Worm (Caenorhabditis elegans) whole organism, young adult: Measurements from ENCODE around the gene C50C3.5.

Experiments
- B0261.1 ChIP-seq: sonication (generic microtip); optimal IDR thresholded peaks from 2 replicates; lab custom pipeline; 2016; ENCODE audit warnings: mild to moderate bottlenecking, missing genetic modification characterization, moderate library complexity, missing compliant biosample characterization
- B0336.3 ChIP-seq: fragments of 200-800 bp; sonication (Bioruptor generic); IDR thresholded peaks from 2 replicates; pipeline ENCODE4 v1.3.6; 2022; ENCODE audit warnings: missing genetic modification characterization, missing compliant biosample characterization
- D2030.7 ChIP-seq: fragments of 200-800 bp; sonication (Bioruptor generic); IDR thresholded peaks from 2 replicates; pipeline ENCODE4 v1.3.6; 2022; ENCODE audit warnings: missing genetic modification reagents, missing genetic modification characterization, missing compliant biosample characterization
- F10E7.11 ChIP-seq: sonication (generic microtip); optimal IDR thresholded peaks from 2 replicates; lab custom pipeline; 2017; ENCODE audit warnings: mild to moderate bottlenecking, missing genetic modification characterization, moderate library complexity, missing compliant biosample characterization
- F22D6.2 ChIP-seq: sonication (generic microtip); optimal IDR thresholded peaks from 2 replicates; lab custom pipeline; 2016; ENCODE audit warnings: mild to moderate bottlenecking, missing genetic modification characterization, missing compliant biosample characterization
- F23B12.7 ChIP-seq: sonication (generic microtip); optimal IDR thresholded peaks from 2 replicates; lab custom pipeline; 2017; ENCODE audit warnings: missing genetic modification characterization, mild to moderate bottlenecking, missing compliant biosample characterization, antibody characterized with exemption, moderate library complexity; ENCODE audit not compliant: insufficient read depth
- F52B5.7 ChIP-seq: sonication (generic microtip); optimal IDR thresholded peaks from 2 replicates; lab custom pipeline; 2016; ENCODE audit warnings: mild to moderate bottlenecking, missing genetic modification characterization, missing compliant biosample characterization
- F57A8.1 ChIP-seq: fragments of 200-800 bp; sonication (Bioruptor generic); optimal IDR thresholded peaks from 2 replicates; lab custom pipeline; 2018; ENCODE audit warnings: mild to moderate bottlenecking, missing genetic modification characterization, moderate library complexity, missing compliant biosample characterization
- K11D2.4 ChIP-seq: fragments of 200-800 bp; sonication (Bioruptor generic); IDR thresholded peaks from 2 replicates; pipeline ENCODE4 v1.3.6; 2022; ENCODE audit warnings: missing genetic modification reagents, missing genetic modification characterization, missing compliant biosample characterization
- K12H6.12 ChIP-seq: fragments of 200-800 bp; sonication (Bioruptor generic); optimal IDR thresholded peaks from 2 replicates; lab custom pipeline; 2018; ENCODE audit warnings: mild to moderate bottlenecking, missing genetic modification characterization, missing compliant biosample characterization
- T07F8.4 ChIP-seq: sonication (generic microtip); optimal IDR thresholded peaks from 2 replicates; lab custom pipeline; 2016; ENCODE audit warnings: mild to moderate bottlenecking, missing genetic modification characterization, moderate library complexity, missing compliant biosample characterization
- T26A5.8 ChIP-seq: sonication (generic microtip); optimal IDR thresholded peaks from 2 replicates; lab custom pipeline; 2016; ENCODE audit warnings: missing genetic modification characterization, missing compliant biosample characterization
- Y53F4B.3 ChIP-seq: fragments of 200-800 bp; sonication (Bioruptor generic); IDR thresholded peaks from 2 replicates; pipeline ENCODE4 v1.3.6; 2022; ENCODE audit warnings: missing genetic modification reagents, missing genetic modification characterization, missing compliant biosample characterization
- Y56A3A.18 ChIP-seq: fragments of 200-800 bp; sonication (Bioruptor generic); IDR thresholded peaks from 2 replicates; pipeline ENCODE4 v1.3.6; 2022; ENCODE audit warnings: missing genetic modification reagents, missing genetic modification characterization, missing compliant biosample characterization
- Y95B8A.8 ChIP-seq: fragments of 200-800 bp; sonication (Bioruptor generic); IDR thresholded peaks from 2 replicates; pipeline ENCODE4 v1.3.6; 2022; ENCODE audit warnings: missing genetic modification reagents, missing genetic modification characterization, missing compliant biosample characterization
- ZK185.1 ChIP-seq: sonication (generic microtip); optimal IDR thresholded peaks from 2 replicates; lab custom pipeline; 2016; ENCODE audit warnings: mild to moderate bottlenecking, missing genetic modification characterization, missing compliant biosample characterization; ENCODE audit not compliant: poor library complexity, severe bottlenecking
- ama-1 ChIP-seq, 3 experiments: fragments of 150-350 bp in 1 of 3; sonication (generic microtip) in 2 of 3; optimal IDR thresholded peaks; 2 replicates each; lab custom pipeline; 2014 to 2018; ENCODE audit warnings: missing biosample characterization in 2 of 3, missing genetic modification characterization in 2 of 3, missing genetic modification reagents in 2 of 3
- aptf-2 ChIP-seq: fragments of 200-800 bp; sonication (Bioruptor generic); conservative IDR thresholded peaks from 2 replicates; pipeline ENCODE4 v1.3.6; 2022; ENCODE audit warnings: missing genetic modification reagents, missing genetic modification characterization, missing compliant biosample characterization
- atf-7 ChIP-seq: sonication (generic microtip); optimal IDR thresholded peaks from 2 replicates; lab custom pipeline; 2017; ENCODE audit warnings: mild to moderate bottlenecking, missing genetic modification characterization, missing compliant biosample characterization
- attf-5 ChIP-seq: fragments of 200-800 bp; sonication (Bioruptor generic); optimal IDR thresholded peaks from 2 replicates; lab custom pipeline; 2018; ENCODE audit warnings: mild to moderate bottlenecking, missing genetic modification characterization, missing compliant biosample characterization
- ccch-3 ChIP-seq: fragments of 200-800 bp; sonication (Bioruptor generic); optimal IDR thresholded peaks from 2 replicates; lab custom pipeline; 2018; ENCODE audit warnings: mild to moderate bottlenecking, missing genetic modification characterization, missing compliant biosample characterization
- ceh-100 ChIP-seq: fragments of 200-800 bp; sonication (Bioruptor generic); IDR thresholded peaks from 2 replicates; pipeline ENCODE4 v1.3.6; 2022; ENCODE audit warnings: missing genetic modification reagents, missing genetic modification characterization, missing compliant biosample characterization
- ceh-27 ChIP-seq: fragments of 200-800 bp; sonication (Bioruptor generic); optimal IDR thresholded peaks from 2 replicates; lab custom pipeline; 2018; ENCODE audit warnings: mild to moderate bottlenecking, missing genetic modification characterization, moderate library complexity, missing compliant biosample characterization
- ceh-40 ChIP-seq: fragments of 200-800 bp; sonication (Bioruptor generic); IDR thresholded peaks from 2 replicates; pipeline ENCODE4 v1.3.6; 2022; ENCODE audit warnings: missing genetic modification characterization, missing compliant biosample characterization
- ceh-91 ChIP-seq: fragments of 200-800 bp; sonication (Bioruptor generic); IDR thresholded peaks from 2 replicates; pipeline ENCODE4 v1.3.6; 2022; ENCODE audit warnings: missing genetic modification reagents, missing genetic modification characterization, missing compliant biosample characterization
- dox-1 ChIP-seq: fragments of 200-800 bp; sonication (Bioruptor generic); IDR thresholded peaks from 2 replicates; pipeline ENCODE4 v1.3.6; 2022; ENCODE audit warnings: missing genetic modification reagents, missing genetic modification characterization, missing compliant biosample characterization
- egl-18 ChIP-seq: fragments of 200-800 bp; sonication (Bioruptor generic); IDR thresholded peaks from 2 replicates; pipeline ENCODE4 v1.3.6; 2022; ENCODE audit warnings: missing genetic modification reagents, missing genetic modification characterization, missing compliant biosample characterization
- ekl-4 ChIP-seq: fragments of 200-800 bp; sonication (Bioruptor generic); IDR thresholded peaks from 2 replicates; pipeline ENCODE4 v1.3.6; 2022; ENCODE audit warnings: missing genetic modification reagents, missing genetic modification characterization, missing compliant biosample characterization
- hmg-1.2 ChIP-seq: fragments of 200-800 bp; sonication (Bioruptor generic); IDR thresholded peaks from 2 replicates; pipeline ENCODE4 v1.3.6; 2022; ENCODE audit warnings: missing genetic modification reagents, missing genetic modification characterization, missing compliant biosample characterization
- hsf-1 ChIP-seq: fragments of 200-800 bp; sonication (Bioruptor generic); IDR thresholded peaks from 2 replicates; pipeline ENCODE4 v1.3.6; 2022; ENCODE audit warnings: missing genetic modification reagents, missing genetic modification characterization, missing compliant biosample characterization
- lag-1 ChIP-seq: fragments of 200-800 bp; sonication (Bioruptor generic); IDR thresholded peaks from 2 replicates; pipeline ENCODE4 v1.3.6; 2022; ENCODE audit warnings: missing genetic modification reagents, missing genetic modification characterization, missing compliant biosample characterization
- let-526 ChIP-seq: fragments of 200-800 bp; sonication (Bioruptor generic); IDR thresholded peaks from 2 replicates; pipeline ENCODE4 v1.3.6; 2022; ENCODE audit warnings: missing genetic modification reagents, missing genetic modification characterization, missing compliant biosample characterization
- lin-26 ChIP-seq: fragments of 200-800 bp; sonication (Bioruptor generic); IDR thresholded peaks from 2 replicates; pipeline ENCODE4 v1.3.6; 2022; ENCODE audit warnings: missing genetic modification reagents, missing genetic modification characterization, missing compliant biosample characterization
- lir-1 ChIP-seq: fragments of 200-800 bp; sonication (Bioruptor generic); conservative IDR thresholded peaks from 2 replicates; pipeline ENCODE4 v1.3.6; 2022; ENCODE audit warnings: missing genetic modification reagents, missing genetic modification characterization, missing compliant biosample characterization
- madf-10 ChIP-seq: sonication (generic microtip); optimal IDR thresholded peaks from 2 replicates; lab custom pipeline; 2016; ENCODE audit warnings: mild to moderate bottlenecking, missing genetic modification characterization, missing compliant biosample characterization
- madf-3 ChIP-seq: fragments of 200-800 bp; sonication (Bioruptor generic); IDR thresholded peaks from 2 replicates; pipeline ENCODE4 v1.3.6; 2022; ENCODE audit warnings: missing genetic modification reagents, missing genetic modification characterization, missing compliant biosample characterization
- mcd-1 ChIP-seq: fragments of 200-800 bp; sonication (Bioruptor generic); IDR thresholded peaks from 2 replicates; pipeline ENCODE4 v1.3.6; 2022; ENCODE audit warnings: missing genetic modification reagents, missing genetic modification characterization, missing compliant biosample characterization
- nhr-179 ChIP-seq: sonication (generic microtip); optimal IDR thresholded peaks from 2 replicates; lab custom pipeline; 2016; ENCODE audit warnings: mild to moderate bottlenecking, missing genetic modification characterization, missing compliant biosample characterization
- pha-4 ChIP-seq: fragments of 150-350 bp; sonication (generic microtip); optimal IDR thresholded peaks from 2 replicates; lab custom pipeline; 2014; ENCODE audit warnings: missing biosample characterization, missing genetic modification reagents, missing genetic modification characterization
- rec-8 ChIP-seq, 2 experiments: sonication (generic microtip); optimal IDR thresholded peaks; 2 replicates each; lab custom pipeline; 2016; ENCODE audit warnings: mild to moderate bottlenecking in 2 of 2, missing genetic modification characterization in 2 of 2, missing genetic modification reagents in 2 of 2, missing genotype in 2 of 2, missing biosample characterization in 1 of 2, missing compliant biosample characterization in 1 of 2, moderate library complexity in 1 of 2
- snpc-1.3 ChIP-seq: sonication (generic microtip); optimal IDR thresholded peaks from 2 replicates; lab custom pipeline; 2017; ENCODE audit warnings: missing genetic modification characterization, mild to moderate bottlenecking, missing compliant biosample characterization, antibody characterized with exemption, moderate library complexity, missing genotype, missing genetic modification reagents; ENCODE audit not compliant: insufficient read depth
- snpc-3.4 ChIP-seq: sonication (generic microtip); optimal IDR thresholded peaks from 2 replicates; lab custom pipeline; 2017; ENCODE audit warnings: missing genetic modification characterization, mild to moderate bottlenecking, missing compliant biosample characterization, antibody characterized with exemption, moderate library complexity, missing genotype, missing genetic modification reagents
- snpc-4 ChIP-seq, 5 experiments: fragments of 150-350 bp in 1 of 5; sonication (generic microtip) in 4 of 5; optimal IDR thresholded peaks; 2 replicates each; lab custom pipeline; 2014 to 2018; ENCODE audit warnings: missing genetic modification characterization in 5 of 5, missing biosample characterization in 3 of 5, antibody characterized with exemption in 2 of 5, mild to moderate bottlenecking in 2 of 5, missing compliant biosample characterization in 2 of 5, missing genotype in 2 of 5, moderate library complexity in 2 of 5, missing genetic modification reagents in 1 of 5
- unc-130 ChIP-seq: sonication (generic microtip); optimal IDR thresholded peaks from 2 replicates; lab custom pipeline; 2016; ENCODE audit warnings: missing genetic modification reagents, missing genetic modification characterization, missing compliant biosample characterization
- ztf-22 ChIP-seq: fragments of 200-800 bp; sonication (Bioruptor generic); optimal IDR thresholded peaks from 2 replicates; lab custom pipeline; 2018; ENCODE audit warnings: mild to moderate bottlenecking, missing genetic modification characterization, moderate library complexity, missing compliant biosample characterization
- ztf-28 ChIP-seq: fragments of 200-800 bp; sonication (Bioruptor generic); IDR thresholded peaks from 2 replicates; pipeline ENCODE4 v1.3.6; 2022; ENCODE audit warnings: missing genetic modification reagents, missing genetic modification characterization, missing compliant biosample characterization
- ztf-3 ChIP-seq: fragments of 200-800 bp; sonication (Bioruptor generic); optimal IDR thresholded peaks from 2 replicates; lab custom pipeline; 2018; ENCODE audit warnings: mild to moderate bottlenecking, missing genetic modification characterization, missing compliant biosample characterization

C50C3.5 gene

DNA sequence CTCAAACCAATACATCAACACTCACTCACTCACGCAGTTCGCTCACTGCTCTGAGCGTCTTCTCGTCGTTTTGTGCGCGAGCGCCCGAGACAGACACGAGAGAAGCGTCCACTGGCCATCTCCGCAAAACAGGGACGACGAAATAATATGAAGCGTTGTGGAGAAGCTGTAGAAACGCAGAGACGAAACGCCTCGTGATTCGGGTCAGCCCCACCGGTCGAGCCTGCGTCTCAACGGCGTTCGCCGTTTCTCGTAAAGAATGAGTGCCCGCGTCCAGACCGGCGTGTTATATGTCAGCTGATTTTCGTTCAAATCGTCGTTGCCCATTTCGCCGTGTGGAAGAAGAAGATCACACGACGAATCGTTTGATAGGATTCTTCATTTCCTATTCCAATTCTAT is 48.5 kb downstream of the C50C3.5 start, which contains the start of gene fbxl-1:
Gene fbxl-1 (plus strand): TSS at position 320 of the 400 bp plus-strand sequence.
- peak; percentile 83 for TF ChIP-seq dox-1 (GFP tag; lab: Robert Waterston, UW)
- TF ChIP-seq B0336.3 = no peak; the same call in none of the 2 replicates
- TF ChIP-seq K11D2.4 (GFP tag; lab: Robert Waterston, UW) = peak; percentile 77; the same call in 1 of the 2 replicates
- peak; percentile 82 for TF ChIP-seq lir-1 (GFP tag; lab: Robert Waterston, UW)
- peak; percentile 42 for TF ChIP-seq ceh-100
- no peak for TF ChIP-seq B0261.1
- TF ChIP-seq Y53F4B.3 (GFP tag; lab: Robert Waterston, UW) = no peak
- TF ChIP-seq snpc-1.3 (tag; lab: Kevin White, UChicago) = no peak
- no peak for TF ChIP-seq egl-18 (GFP tag; lab: Robert Waterston, UW)
- no peak for TF ChIP-seq ama-1 (optimal IDR thresholded peaks at IDR 0.05; lab: Kevin White, UChicago)
- no peak for TF ChIP-seq ama-1 (GFP tag; optimal IDR thresholded peaks at IDR 0.05; lab: Kevin White, UChicago)
- TF ChIP-seq ztf-3 = no peak
- peak; percentile 72 for TF ChIP-seq mcd-1 (GFP tag; lab: Robert Waterston, UW)
- TF ChIP-seq F23B12.7 (tag; lab: Kevin White, UChicago) = no peak
- TF ChIP-seq ztf-28 (GFP tag; lab: Robert Waterston, UW) = no peak
- TF ChIP-seq nhr-179 (tag; lab: Kevin White, UChicago) = no peak
- peak; percentile 61 for TF ChIP-seq ceh-27 (GFP tag; lab: Kevin White, UChicago)
- TF ChIP-seq F10E7.11 (tag; lab: Kevin White, UChicago) = no peak
- TF ChIP-seq lag-1 (GFP tag; lab: Robert Waterston, UW) = no peak
- TF ChIP-seq F52B5.7 (tag; lab: Kevin White, UChicago) = no peak
- no peak for TF ChIP-seq ceh-40 (GFP tag; lab: Robert Waterston, UW)
- TF ChIP-seq Y95B8A.8 = no peak
- TF ChIP-seq attf-5 (GFP tag; lab: Kevin White, UChicago) = peak; percentile 93
- no peak; the same call in 1 of the 2 replicates for TF ChIP-seq let-526 (GFP tag; lab: Robert Waterston, UW)
- peak; percentile 86 for TF ChIP-seq K12H6.12
- TF ChIP-seq Y56A3A.18 (GFP tag; lab: Robert Waterston, UW) = no peak
- peak; percentile 29 for TF ChIP-seq F22D6.2 (tag; lab: Kevin White, UChicago)
- 0 out of 2 replicates have a peak, but pooled peaks have one; percentile 30 for TF ChIP-seq ceh-91 (GFP tag; lab: Robert Waterston, UW)
- peak; percentile 68; the same call in 1 of the 2 replicates for TF ChIP-seq lin-26
- TF ChIP-seq unc-130 = no peak
- peak; percentile 79; the same call in 1 of the 2 replicates for TF ChIP-seq hmg-1.2 (GFP tag; lab: Robert Waterston, UW)
- no peak for TF ChIP-seq rec-8 (tag; optimal IDR thresholded peaks at IDR 0.05; lab: Kevin White, UChicago)
- TF ChIP-seq T26A5.8 = no peak
- no peak for TF ChIP-seq hsf-1
- no peak for TF ChIP-seq snpc-4 (GFP tag; optimal IDR thresholded peaks at IDR 0.05; lab: Kevin White, UChicago)
- peak; percentile 19 to 56 (median 26) for TF ChIP-seq snpc-4 (tag; optimal IDR thresholded peaks at IDR 0.05; lab: Kevin White, UChicago)
- TF ChIP-seq ekl-4 (GFP tag; lab: Robert Waterston, UW) = peak; percentile 49; the same call in 1 of the 2 replicates
- TF ChIP-seq F57A8.1 (GFP tag; lab: Kevin White, UChicago) = no peak
- peak; percentile 16 for TF ChIP-seq atf-7 (tag; lab: Kevin White, UChicago)
- peak; percentile 35 for TF ChIP-seq ztf-22 (GFP tag; lab: Kevin White, UChicago)
- TF ChIP-seq madf-10 = peak; percentile 90
- no peak for TF ChIP-seq D2030.7 (GFP tag; lab: Robert Waterston, UW)
- TF ChIP-seq ZK185.1 (tag; lab: Kevin White, UChicago) = peak; percentile 41
- no peak for TF ChIP-seq ccch-3 (GFP tag; lab: Kevin White, UChicago)
- no peak for TF ChIP-seq T07F8.4 (tag; lab: Kevin White, UChicago)
- no peak for TF ChIP-seq madf-3
- TF ChIP-seq snpc-3.4 (tag; lab: Kevin White, UChicago) = no peak
- peak; percentile 32 for TF ChIP-seq pha-4 (tag; lab: Kevin White, UChicago)
- TF ChIP-seq aptf-2 (GFP tag; lab: Robert Waterston, UW) = no peak
